Worm (Caenorhabditis elegans): ENCODE data around the gene K06B4.15.

The K06B4.15 gene

ce11 chrV:15673707-15674106, 3.5 kb downstream of the K06B4.15 start, which contains the start of gene nhr-51:
Gene nhr-51 (plus strand): TSS chrV:15674007.
- TF ChIP-seq hmbx-1 (tag; optimal IDR thresholded peaks at IDR 0.05): no peak
- TF ChIP-seq sea-1 (GFP tag; conservative IDR thresholded peaks at IDR 0.05): no peak
- no peak for TF ChIP-seq pes-1 (GFP tag; IDR thresholded peaks at IDR 0.05)
- TF ChIP-seq scrt-1 (GFP tag; IDR thresholded peaks at IDR 0.05): no peak
- TF ChIP-seq tbx-11 (GFP tag; IDR thresholded peaks at IDR 0.05): no peak

ce11 chrV:15674899-15675298, 4.7 kb downstream of the K06B4.15 start:
- TF ChIP-seq flt-1 (GFP tag; IDR thresholded peaks at IDR 0.05) (no peak), tbx-11 (GFP tag; IDR thresholded peaks at IDR 0.05) (no peak), pes-1 (GFP tag; IDR thresholded peaks at IDR 0.05) (no peak), F13C5.2 (tag; optimal IDR thresholded peaks at IDR 0.05) (no peak), aly-1 (tag; optimal IDR thresholded peaks at IDR 0.05) (no peak), hnd-1 (tag; optimal IDR thresholded peaks at IDR 0.05) (no peak), scrt-1 (GFP tag; IDR thresholded peaks at IDR 0.05) (no peak), ceh-13 (GFP tag; optimal IDR thresholded peaks at IDR 0.05) (no peak), ceh-36 (tag; optimal IDR thresholded peaks at IDR 0.05) (no peak), B0310.2 (tag; optimal IDR thresholded peaks at IDR 0.05) (no peak), tbx-37 (GFP tag; conservative IDR thresholded peaks at IDR 0.05) (no peak), hmbx-1 (tag; optimal IDR thresholded peaks at IDR 0.05) (no peak), ets-7 (tag; optimal IDR thresholded peaks at IDR 0.05) (no peak), hmg-4 (GFP tag; optimal IDR thresholded peaks at IDR 0.05) (no peak), tra-4 (tag; optimal IDR thresholded peaks at IDR 0.05) (no peak), ama-1 (optimal IDR thresholded peaks at IDR 0.05) (no peak), sea-1 (GFP tag; conservative IDR thresholded peaks at IDR 0.05) (no peak)

DNA sequence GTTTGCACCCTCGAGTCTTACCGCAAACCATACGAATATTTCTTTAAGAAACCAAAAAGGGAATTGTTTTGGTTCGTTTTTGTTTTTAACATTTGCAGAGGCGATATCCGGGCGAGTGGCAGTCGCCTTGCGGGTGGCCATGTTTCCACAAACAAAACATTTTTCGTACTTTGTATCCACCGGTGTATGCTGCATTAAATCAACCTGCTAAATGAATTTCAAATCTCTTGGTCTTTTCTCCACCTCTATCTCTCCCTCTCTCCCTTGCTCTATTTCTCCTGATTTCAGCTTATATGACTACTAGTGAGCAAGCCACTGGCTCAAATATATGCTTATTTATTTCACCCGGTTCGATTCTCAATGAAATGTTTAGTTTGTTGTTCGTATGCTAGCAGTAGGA, 7.0 kb downstream of the K06B4.15 start, which contains the start of gene nhr-52:
Gene nhr-52 (plus strand): TSS at position 301 of the 400 bp plus-strand sequence.
- no peak for TF ChIP-seq hnd-1 (tag; optimal IDR thresholded peaks at IDR 0.05)
- TF ChIP-seq aly-1 (tag; optimal IDR thresholded peaks at IDR 0.05): no peak
- no peak for TF ChIP-seq F13C5.2 (tag; optimal IDR thresholded peaks at IDR 0.05)
- no peak for TF ChIP-seq ama-1 (optimal IDR thresholded peaks at IDR 0.05)
- TF ChIP-seq tra-4 (tag; optimal IDR thresholded peaks at IDR 0.05): no peak
- no peak for TF ChIP-seq tbx-37 (GFP tag; conservative IDR thresholded peaks at IDR 0.05)
- TF ChIP-seq hmbx-1 (tag; optimal IDR thresholded peaks at IDR 0.05): no peak
- no peak for TF ChIP-seq ets-7 (tag; optimal IDR thresholded peaks at IDR 0.05)
- no peak for TF ChIP-seq ceh-13 (GFP tag; optimal IDR thresholded peaks at IDR 0.05)
- no peak for TF ChIP-seq hmg-4 (GFP tag; optimal IDR thresholded peaks at IDR 0.05)
- TF ChIP-seq ceh-36 (tag; optimal IDR thresholded peaks at IDR 0.05): no peak
- no peak for TF ChIP-seq pes-1 (GFP tag; IDR thresholded peaks at IDR 0.05)
- TF ChIP-seq B0310.2 (tag; optimal IDR thresholded peaks at IDR 0.05): no peak
- no peak for TF ChIP-seq scrt-1 (GFP tag; IDR thresholded peaks at IDR 0.05)
- TF ChIP-seq sea-1 (GFP tag; conservative IDR thresholded peaks at IDR 0.05): no peak
- TF ChIP-seq tbx-11 (GFP tag; IDR thresholded peaks at IDR 0.05): no peak
- no peak for TF ChIP-seq flt-1 (GFP tag; IDR thresholded peaks at IDR 0.05)

- TF ChIP-seq B0310.2 (tag; optimal IDR thresholded peaks at IDR 0.05) (no peak), tbx-37 (GFP tag; conservative IDR thresholded peaks at IDR 0.05) (no peak), tbx-11 (GFP tag; IDR thresholded peaks at IDR 0.05) (no peak), ceh-13 (GFP tag; optimal IDR thresholded peaks at IDR 0.05) (no peak), ceh-36 (tag; optimal IDR thresholded peaks at IDR 0.05) (no peak), tra-4 (tag; optimal IDR thresholded peaks at IDR 0.05) (no peak), hmbx-1 (tag; optimal IDR thresholded peaks at IDR 0.05) (no peak), pes-1 (GFP tag; IDR thresholded peaks at IDR 0.05) (no peak), hnd-1 (tag; optimal IDR thresholded peaks at IDR 0.05) (no peak), aly-1 (tag; optimal IDR thresholded peaks at IDR 0.05) (no peak), sea-1 (GFP tag; conservative IDR thresholded peaks at IDR 0.05) (no peak), F13C5.2 (tag; optimal IDR thresholded peaks at IDR 0.05) (no peak), ama-1 (optimal IDR thresholded peaks at IDR 0.05) (no peak), flt-1 (GFP tag; IDR thresholded peaks at IDR 0.05) (no peak), ets-7 (tag; optimal IDR thresholded peaks at IDR 0.05) (no peak), hmg-4 (GFP tag; optimal IDR thresholded peaks at IDR 0.05) (no peak)
These were observed 15.4 kb downstream of the K06B4.15 start, which contains the start of gene nhr-196 for ce11 chrV:15685599-15685998. Gene nhr-196 (plus strand): TSS chrV:15685716.

DNA sequence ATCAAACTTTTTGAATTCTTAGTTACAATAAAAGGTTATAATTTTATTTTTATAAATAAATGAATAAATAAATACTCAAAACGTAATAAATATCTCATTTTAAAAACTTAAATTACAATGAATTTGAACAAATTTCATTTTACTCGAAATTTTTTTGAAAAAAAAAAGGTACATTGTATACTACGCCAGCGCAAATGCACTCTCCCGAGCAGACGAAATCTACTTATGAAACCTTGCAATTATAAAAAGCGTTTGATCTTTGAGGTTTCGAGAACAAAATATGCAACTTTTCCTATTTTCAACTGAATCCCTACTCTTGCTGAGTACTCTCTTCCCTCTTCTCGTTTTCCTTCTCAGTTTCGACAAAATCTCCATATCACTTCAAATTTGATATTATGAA, 17.4 kb downstream of the K06B4.15 start, which contains the start of gene nhr-197:
Gene nhr-197 (plus strand): TSS at position 301 of the 400 bp plus-strand sequence.
- TF ChIP-seq ets-7 (tag; optimal IDR thresholded peaks at IDR 0.05) (no peak), ceh-13 (GFP tag; optimal IDR thresholded peaks at IDR 0.05) (no peak), sea-1 (GFP tag; conservative IDR thresholded peaks at IDR 0.05) (no peak), aly-1 (tag; optimal IDR thresholded peaks at IDR 0.05) (no peak), ceh-36 (tag; optimal IDR thresholded peaks at IDR 0.05) (no peak), tbx-37 (GFP tag; conservative IDR thresholded peaks at IDR 0.05) (no peak), tra-4 (tag; optimal IDR thresholded peaks at IDR 0.05) (no peak), tbx-11 (GFP tag; IDR thresholded peaks at IDR 0.05) (no peak), F13C5.2 (tag; optimal IDR thresholded peaks at IDR 0.05) (no peak), hmg-4 (GFP tag; optimal IDR thresholded peaks at IDR 0.05) (no peak)

- TF ChIP-seq aly-1 (tag; optimal IDR thresholded peaks at IDR 0.05): no peak
These were observed 19.7 kb downstream of the K06B4.15 start, which contains the start of gene nhr-268 for ce11 chrV:15689952-15690351. Gene nhr-268 (plus strand): TSS chrV:15690252.

ce11 chrV:15693682-15694081, 23.4 kb downstream of the K06B4.15 start, which contains the start of gene nhr-198:
Gene nhr-198 (plus strand): TSS chrV:15693994.
- no peak for TF ChIP-seq B0310.2 (tag; optimal IDR thresholded peaks at IDR 0.05)
- TF ChIP-seq hmg-4 (GFP tag; optimal IDR thresholded peaks at IDR 0.05): no peak
- no peak for TF ChIP-seq sea-1 (GFP tag; conservative IDR thresholded peaks at IDR 0.05)
- TF ChIP-seq flt-1 (GFP tag; IDR thresholded peaks at IDR 0.05): no peak
- TF ChIP-seq ceh-13 (GFP tag; optimal IDR thresholded peaks at IDR 0.05): no peak
- TF ChIP-seq ama-1 (optimal IDR thresholded peaks at IDR 0.05): no peak
- TF ChIP-seq scrt-1 (GFP tag; IDR thresholded peaks at IDR 0.05): no peak
- TF ChIP-seq pes-1 (GFP tag; IDR thresholded peaks at IDR 0.05): no peak
- TF ChIP-seq ets-7 (tag; optimal IDR thresholded peaks at IDR 0.05): no peak
- TF ChIP-seq ceh-36 (tag; optimal IDR thresholded peaks at IDR 0.05): no peak
- no peak for TF ChIP-seq F13C5.2 (tag; optimal IDR thresholded peaks at IDR 0.05)
- no peak for TF ChIP-seq tbx-11 (GFP tag; IDR thresholded peaks at IDR 0.05)
- TF ChIP-seq tbx-37 (GFP tag; conservative IDR thresholded peaks at IDR 0.05): no peak
- no peak for TF ChIP-seq aly-1 (tag; optimal IDR thresholded peaks at IDR 0.05)
- no peak for TF ChIP-seq hnd-1 (tag; optimal IDR thresholded peaks at IDR 0.05)
- TF ChIP-seq tra-4 (tag; optimal IDR thresholded peaks at IDR 0.05): no peak
- no peak for TF ChIP-seq hmbx-1 (tag; optimal IDR thresholded peaks at IDR 0.05)

Data from whole organism, early embryonic.